Worm (Caenorhabditis elegans) whole organism, L4/young adult: ENCODE measurements around the gene T28A8.2.

Source experiments
- W03F9.2 ChIP-seq: fragments of 150-350 bp; optimal IDR thresholded peaks from 2 replicates; lab custom pipeline; 2014; ENCODE audit warnings: missing biosample characterization, missing genetic modification characterization
- him-1 ChIP-seq: sonication (generic microtip); optimal IDR thresholded peaks from 2 replicates; lab custom pipeline; 2016; ENCODE audit warnings: missing genotype, missing genetic modification reagents, missing genetic modification characterization, missing compliant biosample characterization

ce11 chrIII:13474482-13474881 is 21.0 kb downstream of the T28A8.2 start:
- TF ChIP-seq him-1 (tag; lab: Kevin White, UChicago) (no peak), W03F9.2 (tag; lab: Kevin White, UChicago) (no peak)
